Fruit fly (Drosophila melanogaster) Kc167 (cell line): ENCODE measurements around the gene CG42238.

Source experiments
- h ChIP-seq: fragments of >200 bp; optimal IDR thresholded peaks from 3 replicates; lab custom pipeline; 2018; ENCODE audit warnings: missing external identifiers
- ttk ChIP-seq: sonication (Bioruptor generic); optimal IDR thresholded peaks from 2 replicates; lab custom pipeline; 2017; ENCODE audit warnings: missing external identifiers

DNA sequence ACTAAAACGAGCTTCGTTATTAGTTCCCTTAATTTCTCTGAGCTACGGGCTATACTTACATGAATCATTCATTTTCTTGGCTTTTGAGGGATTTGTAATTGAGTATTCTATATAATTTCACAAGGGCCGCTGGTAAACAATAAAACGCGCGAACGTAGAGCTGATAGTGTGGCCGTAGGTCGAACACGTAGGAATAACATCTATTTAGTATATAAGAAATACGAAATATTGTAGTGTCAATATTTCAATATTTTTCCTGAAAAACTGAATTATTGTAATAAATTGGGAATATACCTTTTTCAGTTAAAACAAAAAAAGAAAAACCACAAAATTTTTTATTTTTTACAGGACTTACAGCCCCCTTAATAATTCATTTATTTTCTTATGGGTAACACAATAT lies 126.0 kb downstream of the CG42238 start, which contains the start of gene RPA2:
- TF ChIP-seq ttk (lab: Kevin White, UChicago) (no peak), h (lab: Kevin White, UChicago) (no peak)
